ENCODE assay signal across 2 fruit fly cellular contexts in the genomic region with DNA sequence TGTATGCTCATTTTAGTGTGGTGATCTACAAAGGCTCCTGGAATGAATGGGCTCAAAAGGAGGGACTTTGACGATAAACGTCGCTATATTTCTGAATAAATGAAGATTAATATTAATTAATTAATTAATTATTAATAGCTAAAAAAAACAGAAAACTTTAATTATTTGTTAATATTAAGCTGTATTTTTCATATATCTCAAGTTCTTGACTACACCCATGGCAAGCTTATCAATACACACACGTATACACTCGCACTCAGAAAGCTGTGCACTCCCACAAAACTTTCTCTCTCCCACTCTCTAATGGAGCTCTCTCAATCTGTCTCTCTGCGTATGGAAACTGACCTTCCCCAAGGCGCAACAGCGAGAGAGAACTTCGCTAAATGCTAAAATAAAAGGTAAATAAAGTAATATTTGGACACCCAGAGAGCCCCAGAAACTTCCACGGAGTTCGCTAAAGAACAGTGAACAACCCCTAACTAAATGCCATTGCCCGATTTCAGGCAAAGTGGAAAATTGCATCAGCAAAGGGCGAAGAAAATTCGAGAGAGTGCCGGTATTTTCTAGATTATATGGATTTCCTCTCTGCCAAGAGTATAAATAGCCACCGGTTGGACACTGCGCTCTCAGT.
TF ChIP-seq lines count a peak whose summit lies in the region.

No protein-coding gene starts in this region.

TF ChIP-seq in whole organism, embryonic, 481 proteins besides CTCF, POLR2A, EP300 and RAD21 (continued from another document and continues in another):
- TF ChIP-seq CG18764 (GFP tag; optimal IDR thresholded peaks at IDR 0.05; lab: Kevin White, UChicago): peak; percentile 36
- peak; percentile 75 for TF ChIP-seq CG7839 (tag; optimal IDR thresholded peaks at IDR 0.05; lab: Kevin White, UChicago)
- peak; percentile 58 for TF ChIP-seq CG11247 (GFP tag; IDR thresholded peaks at IDR 0.05; lab: Robert Waterston, UW)
- peak; percentile 30; the same call in 1 of the 2 replicates for TF ChIP-seq sim (GFP tag; IDR thresholded peaks at IDR 0.05; lab: Robert Waterston, UW)
- TF ChIP-seq esg (GFP tag; conservative IDR thresholded peaks at IDR 0.05; lab: Robert Waterston, UW): peak; percentile 48
- TF ChIP-seq Fer3 (tag; optimal IDR thresholded peaks at IDR 0.05; lab: Kevin White, UChicago): peak; percentile 70
- TF ChIP-seq Nf-YA (GFP tag; IDR thresholded peaks at IDR 0.05; lab: Robert Waterston, UW): peak; percentile 28; the same call in 1 of the 2 replicates
- TF ChIP-seq CG16815 (GFP tag; optimal IDR thresholded peaks at IDR 0.05; lab: Kevin White, UChicago): no peak
- TF ChIP-seq br (optimal IDR thresholded peaks at IDR 0.05; lab: Kevin White, UChicago): no peak
- TF ChIP-seq CG4404 (GFP tag; IDR thresholded peaks at IDR 0.05; lab: Robert Waterston, UW): peak; percentile 33; the same call in 1 of the 2 replicates
- peak; percentile 69 for TF ChIP-seq yki (optimal IDR thresholded peaks at IDR 0.05; lab: Kevin White, UChicago)
- peak; percentile 62; the same call in 2 of the 4 replicates for TF ChIP-seq Dll (GFP tag; IDR thresholded peaks at IDR 0.05; lab: Robert Waterston, UW; ENCODE audit: partially characterized antibody)
- peak; percentile 56; the same call in 1 of the 2 replicates for TF ChIP-seq Taf1 (GFP tag; IDR thresholded peaks at IDR 0.05; lab: Robert Waterston, UW)
- 0 out of 2 replicates have a peak, but pooled peaks have one; percentile 32 for TF ChIP-seq CG1024 (GFP tag; IDR thresholded peaks at IDR 0.05; lab: Robert Waterston, UW)
- TF ChIP-seq CG4360 (GFP tag; IDR thresholded peaks at IDR 0.05; lab: Robert Waterston, UW): 0 out of 2 replicates have a peak, but pooled peaks have one; percentile 38
- peak; percentile 40 for TF ChIP-seq onecut (GFP tag; IDR thresholded peaks at IDR 0.05; lab: Robert Waterston, UW)
- TF ChIP-seq CG17829 (tag; optimal IDR thresholded peaks at IDR 0.05; lab: Kevin White, UChicago): peak; percentile 67
- no peak for TF ChIP-seq CG9797 (GFP tag; optimal IDR thresholded peaks at IDR 0.05; lab: Kevin White, UChicago)
- peak; percentile 37 for TF ChIP-seq Hr3 (GFP tag; optimal IDR thresholded peaks at IDR 0.05; lab: Kevin White, UChicago)
- peak; percentile 55 for TF ChIP-seq wdn (GFP tag; IDR thresholded peaks at IDR 0.05; lab: Robert Waterston, UW)
- TF ChIP-seq Drgx (GFP tag; IDR thresholded peaks at IDR 0.05; lab: Robert Waterston, UW): peak; percentile 88
- no peak for TF ChIP-seq CG14965 (GFP tag; optimal IDR thresholded peaks at IDR 0.05; lab: Kevin White, UChicago; ENCODE audit: borderline replicate concordance)
- peak; percentile 66 for TF ChIP-seq az2 (GFP tag; optimal IDR thresholded peaks at IDR 0.05; lab: Kevin White, UChicago)
- no peak for TF ChIP-seq insv (GFP tag; optimal IDR thresholded peaks at IDR 0.05; lab: Kevin White, UChicago)
- TF ChIP-seq nau (GFP tag; optimal IDR thresholded peaks at IDR 0.05; lab: Kevin White, UChicago): peak; percentile 56
- TF ChIP-seq CG10543 (GFP tag; optimal IDR thresholded peaks at IDR 0.05; lab: Kevin White, UChicago): peak; percentile 49
- peak; percentile 56 for TF ChIP-seq CG15514 (GFP tag; optimal IDR thresholded peaks at IDR 0.05; lab: Kevin White, UChicago)
- peak; percentile 80 for TF ChIP-seq so (GFP tag; IDR thresholded peaks at IDR 0.05; lab: Robert Waterston, UW)
- peak; percentile 61 for TF ChIP-seq CG9932 (GFP tag; IDR thresholded peaks at IDR 0.05; lab: Robert Waterston, UW)
- TF ChIP-seq MBD-R2 (GFP tag; IDR thresholded peaks at IDR 0.05; lab: Robert Waterston, UW): peak; percentile 44
- 0 out of 2 replicates have a peak, but pooled peaks have one; percentile 23 for TF ChIP-seq CG14667 (GFP tag; IDR thresholded peaks at IDR 0.05; lab: Robert Waterston, UW)
- peak; percentile 61 for TF ChIP-seq CG4328 (GFP tag; optimal IDR thresholded peaks at IDR 0.05; lab: Kevin White, UChicago)
- TF ChIP-seq dimm (GFP tag; IDR thresholded peaks at IDR 0.05; lab: Robert Waterston, UW): no peak
- TF ChIP-seq CG15601 (tag; optimal IDR thresholded peaks at IDR 0.05; lab: Kevin White, UChicago): peak; percentile 64
- peak; percentile 23; the same call in 1 of the 2 replicates for TF ChIP-seq CG2129 (GFP tag; IDR thresholded peaks at IDR 0.05; lab: Robert Waterston, UW; ENCODE audit: partially characterized antibody)
- peak; percentile 65 for TF ChIP-seq CG18262 (tag; optimal IDR thresholded peaks at IDR 0.05; lab: Kevin White, UChicago)
- no peak for TF ChIP-seq Poxn (GFP tag; IDR thresholded peaks at IDR 0.05; lab: Robert Waterston, UW)
- no peak for TF ChIP-seq klu (GFP tag; IDR thresholded peaks at IDR 0.05; lab: Robert Waterston, UW)
- no peak for TF ChIP-seq eyg (GFP tag; optimal IDR thresholded peaks at IDR 0.05; lab: Kevin White, UChicago)
- peak; percentile 67; the same call in 1 of the 3 replicates for TF ChIP-seq CG34422 (GFP tag; IDR thresholded peaks at IDR 0.05; lab: Robert Waterston, UW)
- no peak for TF ChIP-seq emc (GFP tag; optimal IDR thresholded peaks at IDR 0.05; lab: Kevin White, UChicago)
- TF ChIP-seq sqz (GFP tag; optimal IDR thresholded peaks at IDR 0.05; lab: Kevin White, UChicago): no peak
- peak; percentile 75 for TF ChIP-seq CG6813 (GFP tag; optimal IDR thresholded peaks at IDR 0.05; lab: Kevin White, UChicago)
- no peak for TF ChIP-seq knrl (GFP tag; IDR thresholded peaks at IDR 0.05; lab: Robert Waterston, UW; ENCODE audit: partially characterized antibody)
- TF ChIP-seq Dbx (GFP tag; IDR thresholded peaks at IDR 0.05; lab: Robert Waterston, UW): peak; percentile 67; the same call in 2 of the 3 replicates
- no peak for TF ChIP-seq lov (optimal IDR thresholded peaks at IDR 0.05; lab: Kevin White, UChicago)
- peak; percentile 46; the same call in 1 of the 3 replicates for TF ChIP-seq lov (GFP tag; IDR thresholded peaks at IDR 0.05; lab: Robert Waterston, UW)
- peak; percentile 86 for TF ChIP-seq CG18599 (GFP tag; optimal IDR thresholded peaks at IDR 0.05; lab: Kevin White, UChicago)
- TF ChIP-seq CG32532 (GFP tag; IDR thresholded peaks at IDR 0.05; lab: Robert Waterston, UW): peak; percentile 84
- TF ChIP-seq cato (GFP tag; optimal IDR thresholded peaks at IDR 0.05; lab: Kevin White, UChicago; ENCODE audit: borderline replicate concordance): peak; percentile 18
- peak; percentile 54 for TF ChIP-seq Ssrp (tag; optimal IDR thresholded peaks at IDR 0.05; lab: Kevin White, UChicago)
- peak; percentile 73 for TF ChIP-seq CG10979 (tag; optimal IDR thresholded peaks at IDR 0.05; lab: Kevin White, UChicago)
- TF ChIP-seq CG1647 (GFP tag; optimal IDR thresholded peaks at IDR 0.05; lab: Kevin White, UChicago): no peak
- no peak for TF ChIP-seq CG6175 (GFP tag; IDR thresholded peaks at IDR 0.05; lab: Robert Waterston, UW)
- TF ChIP-seq unpg (GFP tag; optimal IDR thresholded peaks at IDR 0.05; lab: Kevin White, UChicago): peak; percentile 80
- no peak for TF ChIP-seq C15 (GFP tag; IDR thresholded peaks at IDR 0.05; lab: Robert Waterston, UW)
- TF ChIP-seq Rfx (GFP tag; IDR thresholded peaks at IDR 0.05; lab: Robert Waterston, UW): peak; percentile 86
- TF ChIP-seq CkIIα-i1 (GFP tag; IDR thresholded peaks at IDR 0.05; lab: Robert Waterston, UW): no peak
- TF ChIP-seq CG3847 (GFP tag; IDR thresholded peaks at IDR 0.05; lab: Robert Waterston, UW): 0 out of 2 replicates have a peak, but pooled peaks have one; percentile 20

TF ChIP-seq in whole organism, prepupa, 60 proteins besides CTCF, POLR2A, EP300 and RAD21 (continued from another document):
- peak; percentile 27 for TF ChIP-seq Blimp-1 (GFP tag; optimal IDR thresholded peaks at IDR 0.05; lab: Kevin White, UChicago)
- TF ChIP-seq eg (GFP tag; IDR thresholded peaks at IDR 0.05; lab: Robert Waterston, UW): peak; percentile 86
- TF ChIP-seq CG1621 (tag; optimal IDR thresholded peaks at IDR 0.05; lab: Kevin White, UChicago): peak; percentile 31
- peak; percentile 18 for TF ChIP-seq CG6854 (GFP tag; optimal IDR thresholded peaks at IDR 0.05; lab: Kevin White, UChicago)
- TF ChIP-seq CG10669 (GFP tag; optimal IDR thresholded peaks at IDR 0.05; lab: Kevin White, UChicago): peak; percentile 69
- peak; percentile 54 for TF ChIP-seq vri (GFP tag; optimal IDR thresholded peaks at IDR 0.05; lab: Kevin White, UChicago)
- peak; percentile 46 for TF ChIP-seq spab (GFP tag; optimal IDR thresholded peaks at IDR 0.05; lab: Kevin White, UChicago)
- peak; percentile 73 for TF ChIP-seq Eip75B (GFP tag; optimal IDR thresholded peaks at IDR 0.05; lab: Kevin White, UChicago)
- TF ChIP-seq Sox15 (GFP tag; optimal IDR thresholded peaks at IDR 0.05; lab: Kevin White, UChicago): peak; percentile 7
- TF ChIP-seq Eip78C (GFP tag; lab: Kevin White, UChicago): peak; percentile 94
- peak; percentile 69 for TF ChIP-seq Ets96B (tag; optimal IDR thresholded peaks at IDR 0.05; lab: Kevin White, UChicago)
- peak; percentile 86 for TF ChIP-seq CG3919 (GFP tag; optimal IDR thresholded peaks at IDR 0.05; lab: Kevin White, UChicago)
- TF ChIP-seq dac (GFP tag; optimal IDR thresholded peaks at IDR 0.05; lab: Kevin White, UChicago): peak; percentile 49
